Fruit fly (Drosophila melanogaster) whole organism, prepupa: Measurements from ENCODE around the gene CG11247.

Experiments
- Blimp-1 ChIP-seq: fragments of 200-800 bp; sonication (Bioruptor generic); optimal IDR thresholded peaks from 3 replicates; lab custom pipeline; 2017; ENCODE audit warnings: missing biosample characterization, missing genetic modification characterization, mild to moderate bottlenecking, moderate library complexity, missing genetic modification reagents
- CG10631 ChIP-seq: fragments of 200-800 bp; sonication (Bioruptor generic); optimal IDR thresholded peaks from 2 replicates; lab custom pipeline; 2016; ENCODE audit warnings: missing biosample characterization, missing genetic modification characterization
- CG10669 ChIP-seq: fragments of 200-800 bp; sonication (Bioruptor generic); optimal IDR thresholded peaks from 3 replicates; lab custom pipeline; 2018; ENCODE audit warnings: missing biosample characterization, mild to moderate bottlenecking, missing genetic modification characterization, moderate library complexity
- CG11294 ChIP-seq: fragments of 200-800 bp; sonication (Bioruptor generic); IDR thresholded peaks from 2 replicates; pipeline ENCODE4 v1.3.6; 2022; ENCODE audit warnings: missing biosample characterization, missing genetic modification characterization
- CG11762 ChIP-seq: fragments of 200-800 bp; sonication (Bioruptor generic); optimal IDR thresholded peaks from 3 replicates; lab custom pipeline; 2016; ENCODE audit warnings: missing biosample characterization, missing genetic modification characterization; ENCODE audit not compliant: insufficient read depth
- CG11902 ChIP-seq: fragments of 200-800 bp; sonication (Bioruptor generic); optimal IDR thresholded peaks from 3 replicates; lab custom pipeline; 2016; ENCODE audit warnings: missing biosample characterization, missing genetic modification characterization
- CG15336 ChIP-seq: fragments of 200-800 bp; sonication (Bioruptor generic); IDR thresholded peaks from 2 replicates; pipeline ENCODE4 v1.3.6; 2022; ENCODE audit warnings: missing biosample characterization, missing genetic modification characterization
- CG16779 ChIP-seq: fragments of 200-800 bp; sonication (Bioruptor generic); optimal IDR thresholded peaks from 3 replicates; lab custom pipeline; 2017; ENCODE audit warnings: missing biosample characterization, mild to moderate bottlenecking, missing genetic modification characterization
- CG3032 ChIP-seq: fragments of 200-800 bp; optimal IDR thresholded peaks from 2 replicates; lab custom pipeline; 2019; ENCODE audit warnings: missing biosample characterization, mild to moderate bottlenecking, missing genetic modification characterization, moderate library complexity
- CG31627 ChIP-seq: fragments of 200-800 bp; sonication (Bioruptor generic); optimal IDR thresholded peaks from 3 replicates; lab custom pipeline; 2016; ENCODE audit warnings: missing biosample characterization, missing genetic modification characterization
- CG32006 ChIP-seq: fragments of 200-800 bp; sonication (Bioruptor generic); optimal IDR thresholded peaks from 3 replicates; lab custom pipeline; 2017; ENCODE audit warnings: missing biosample characterization, mild to moderate bottlenecking, missing genetic modification characterization
- CG34406 ChIP-seq: fragments of 200-800 bp; sonication (Bioruptor generic); optimal IDR thresholded peaks from 3 replicates; lab custom pipeline; 2016; ENCODE audit warnings: missing biosample characterization, missing genetic modification characterization
- CG6276 ChIP-seq: fragments of 200-800 bp; sonication (Bioruptor generic); optimal IDR thresholded peaks from 2 replicates; lab custom pipeline; 2017; ENCODE audit warnings: missing biosample characterization, mild to moderate bottlenecking, missing genetic modification characterization
- CG6808 ChIP-seq: fragments of 200-800 bp; sonication (Bioruptor generic); optimal IDR thresholded peaks from 3 replicates; lab custom pipeline; 2017; ENCODE audit warnings: missing biosample characterization, missing genetic modification characterization, mild to moderate bottlenecking, moderate library complexity, missing genetic modification reagents
- CG6854 ChIP-seq: fragments of 200-800 bp; sonication (Bioruptor generic); optimal IDR thresholded peaks from 2 replicates; lab custom pipeline; 2017; ENCODE audit warnings: missing biosample characterization, mild to moderate bottlenecking, missing genetic modification characterization
- CG7368 ChIP-seq: fragments of 200-800 bp; sonication (Bioruptor generic); optimal IDR thresholded peaks from 3 replicates; lab custom pipeline; 2016; ENCODE audit warnings: missing biosample characterization, missing genetic modification characterization
- CG8119 ChIP-seq: fragments of 200-800 bp; sonication (Bioruptor generic); IDR thresholded peaks from 3 replicates; pipeline ENCODE4 v1.3.6; 2022; ENCODE audit warnings: missing biosample characterization, missing genetic modification characterization
- CG8319 ChIP-seq: fragments of 200-800 bp; sonication (Bioruptor generic); optimal IDR thresholded peaks from 3 replicates; lab custom pipeline; 2016; ENCODE audit warnings: missing biosample characterization, missing genetic modification characterization
- CG8632 ChIP-seq: fragments of 200-800 bp; sonication (Bioruptor generic); optimal IDR thresholded peaks from 3 replicates; lab custom pipeline; 2016; ENCODE audit warnings: missing biosample characterization, missing genetic modification characterization
- Eip75B ChIP-seq: fragments of 200-800 bp; sonication (Bioruptor generic); optimal IDR thresholded peaks from 3 replicates; lab custom pipeline; 2016; ENCODE audit warnings: missing biosample characterization, missing genetic modification characterization
- Eip78C ChIP-seq: fragments of 200-800 bp; sonication (Bioruptor generic); peaks from one replicate; lab custom pipeline; 2016; ENCODE audit warnings: missing biosample characterization, missing genetic modification characterization
- Eip93F ChIP-seq: fragments of 200-800 bp; sonication (Bioruptor generic); optimal IDR thresholded peaks from 2 replicates; lab custom pipeline; 2016; ENCODE audit warnings: missing biosample characterization, mild to moderate bottlenecking, missing genetic modification characterization
- Ets21C ChIP-seq: fragments of 200-800 bp; sonication (Bioruptor generic); optimal IDR thresholded peaks from 3 replicates; lab custom pipeline; 2016; ENCODE audit warnings: missing biosample characterization, missing genetic modification characterization
- Hr38 ChIP-seq: sonication (Bioruptor generic); optimal IDR thresholded peaks from 2 replicates; lab custom pipeline; 2016; ENCODE audit warnings: missing biosample characterization, missing genetic modification characterization
- Hr39 ChIP-seq: fragments of 200-800 bp; sonication (Bioruptor generic); optimal IDR thresholded peaks from 2 replicates; lab custom pipeline; 2016; ENCODE audit warnings: missing biosample characterization, missing genetic modification characterization
- Met ChIP-seq: fragments of 200-800 bp; sonication (Bioruptor generic); optimal IDR thresholded peaks from 3 replicates; lab custom pipeline; 2016; ENCODE audit warnings: missing biosample characterization, missing genetic modification characterization
- OdsH ChIP-seq: fragments of 200-800 bp; sonication (Bioruptor generic); optimal IDR thresholded peaks from 3 replicates; lab custom pipeline; 2016; ENCODE audit warnings: missing biosample characterization, missing genetic modification characterization
- Smox ChIP-seq: fragments of 200-800 bp; sonication (Bioruptor generic); optimal IDR thresholded peaks from 3 replicates; lab custom pipeline; 2016; ENCODE audit warnings: missing biosample characterization, missing genetic modification characterization
- Sox102F ChIP-seq: fragments of 200-800 bp; sonication (Bioruptor generic); optimal IDR thresholded peaks from 2 replicates; lab custom pipeline; 2016; ENCODE audit warnings: missing biosample characterization, mild to moderate bottlenecking, missing genetic modification characterization
- Sox14 ChIP-seq: fragments of 200-800 bp; sonication (Bioruptor generic); optimal IDR thresholded peaks from 3 replicates; lab custom pipeline; 2016; ENCODE audit warnings: missing biosample characterization, missing genetic modification characterization
- achi ChIP-seq: fragments of 200-800 bp; sonication (Bioruptor generic); optimal IDR thresholded peaks from 3 replicates; lab custom pipeline; 2016; ENCODE audit warnings: missing biosample characterization, missing genetic modification characterization
- acj6 ChIP-seq: fragments of 200-800 bp; sonication (Bioruptor generic); optimal IDR thresholded peaks from 3 replicates; lab custom pipeline; 2016; ENCODE audit warnings: missing biosample characterization, missing genetic modification characterization
- cyc ChIP-seq: fragments of 200-800 bp; sonication (Bioruptor generic); optimal IDR thresholded peaks from 3 replicates; lab custom pipeline; 2016; ENCODE audit warnings: missing biosample characterization, missing genetic modification characterization
- eg ChIP-seq: fragments of 200-800 bp; sonication (Bioruptor generic); IDR thresholded peaks from 3 replicates; pipeline ENCODE4 v1.3.6; 2022; ENCODE audit warnings: missing biosample characterization, missing genetic modification characterization
- esn ChIP-seq: fragments of 200-800 bp; sonication (Bioruptor generic); optimal IDR thresholded peaks from 2 replicates; lab custom pipeline; 2016; ENCODE audit warnings: missing biosample characterization, mild to moderate bottlenecking, missing genetic modification characterization, moderate library complexity
- fd59A ChIP-seq: fragments of 200-800 bp; sonication (Bioruptor generic); optimal IDR thresholded peaks from 2 replicates; lab custom pipeline; 2017; ENCODE audit warnings: missing biosample characterization, mild to moderate bottlenecking, missing genetic modification characterization, missing genetic modification reagents
- fkh ChIP-seq: fragments of 200-800 bp; sonication (Bioruptor generic); optimal IDR thresholded peaks from 3 replicates; lab custom pipeline; 2017; ENCODE audit warnings: missing biosample characterization, mild to moderate bottlenecking, missing genetic modification characterization, moderate library complexity
- net ChIP-seq: fragments of 200-800 bp; sonication (Bioruptor generic); optimal IDR thresholded peaks from 3 replicates; lab custom pipeline; 2016; ENCODE audit warnings: missing biosample characterization, missing genetic modification characterization
- pdm3 ChIP-seq: fragments of 200-800 bp; sonication (Bioruptor generic); optimal IDR thresholded peaks from 3 replicates; lab custom pipeline; 2016; ENCODE audit warnings: missing biosample characterization, missing genetic modification characterization
- svp ChIP-seq: fragments of 200-800 bp; sonication (Bioruptor generic); peaks from one replicate; lab custom pipeline; 2016; ENCODE audit warnings: missing biosample characterization, missing genetic modification characterization
- vri ChIP-seq: fragments of 200-800 bp; sonication (Bioruptor generic); optimal IDR thresholded peaks from 3 replicates; lab custom pipeline; 2016; ENCODE audit warnings: missing biosample characterization, mild to moderate bottlenecking, missing genetic modification characterization

Gene CG11247

DNA sequence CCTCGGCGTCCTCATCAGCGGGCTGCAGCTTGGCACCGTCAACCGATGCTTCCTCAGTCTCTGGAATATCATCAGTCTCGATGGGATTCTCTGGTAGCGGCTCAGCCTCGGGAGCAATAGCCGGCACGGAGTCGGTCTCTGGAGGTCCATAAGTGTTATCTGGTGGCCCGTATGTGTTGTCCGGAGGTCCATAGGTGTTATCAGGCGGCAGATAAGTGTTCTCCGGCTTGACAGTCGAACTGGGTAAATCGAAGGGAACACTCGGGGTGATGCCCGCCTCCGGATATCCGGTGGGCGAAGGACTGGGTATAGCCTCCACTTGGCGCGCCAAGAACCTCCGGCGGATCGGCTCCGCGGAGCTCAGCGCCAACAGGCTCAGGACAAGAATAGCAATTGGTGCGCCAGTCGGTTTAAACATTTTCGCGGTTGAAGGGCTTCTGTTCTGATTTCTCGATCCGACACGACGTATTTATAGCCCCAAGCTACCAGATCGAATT lies 2.5 kb upstream of the CG11247 start, which contains the start of gene CG14569:
Gene CG14569, minus strand, starts transcription at position 447 of the 497 bp plus-strand sequence.
- TF ChIP-seq CG32006: no peak
- no peak for TF ChIP-seq CG8319 (GFP tag; lab: Kevin White, UChicago)
- peak; percentile 97 for TF ChIP-seq svp (GFP tag; lab: Kevin White, UChicago)

DNA sequence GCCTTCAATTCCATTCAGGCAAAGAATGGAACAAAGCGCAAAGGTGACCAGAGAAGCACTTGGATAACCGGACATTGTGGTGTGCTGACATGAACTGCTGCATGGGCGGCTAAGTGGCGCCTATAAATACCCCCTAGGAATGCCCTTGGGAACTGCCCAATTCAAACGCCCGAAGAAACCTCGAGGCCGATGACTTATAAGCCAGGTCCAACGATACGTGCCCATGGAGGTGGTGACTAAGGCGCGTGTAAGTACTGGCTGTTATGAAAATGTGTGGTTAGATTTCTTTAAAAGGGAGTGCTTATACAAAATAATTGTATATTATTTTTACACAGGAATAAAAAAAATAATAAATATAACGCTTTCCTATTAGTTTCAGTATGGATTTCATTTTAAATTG lies 1.7 kb upstream of the CG11247 start, which contains the start of gene CG14570:
Gene CG14570, minus strand, starts transcription at position 101 of the 400 bp plus-strand sequence.
- TF ChIP-seq achi (GFP tag; lab: Kevin White, UChicago) (no peak), CG10669 (GFP tag; lab: Kevin White, UChicago) (no peak), CG16779 (tag; lab: Kevin White, UChicago) (no peak), CG11762 (GFP tag; lab: Kevin White, UChicago) (no peak), CG32006 (no peak), CG11902 (GFP tag; lab: Kevin White, UChicago) (no peak), Sox14 (GFP tag; lab: Kevin White, UChicago) (no peak), CG34406 (no peak), svp (GFP tag; lab: Kevin White, UChicago) (no peak), CG10631 (GFP tag; lab: Kevin White, UChicago) (no peak), OdsH (GFP tag; lab: Kevin White, UChicago) (no peak), CG31627 (GFP tag; lab: Kevin White, UChicago) (no peak), CG8632 (GFP tag; lab: Kevin White, UChicago) (no peak)

dm6 chr3L:21727728-21728124 lies 880 bp downstream of the CG11247 start:
- TF ChIP-seq net (GFP tag; lab: Kevin White, UChicago) (no peak), CG11902 (GFP tag; lab: Kevin White, UChicago) (no peak), pdm3 (GFP tag; lab: Kevin White, UChicago) (no peak)
- TF ChIP-seq, all 60 proteins: peak for 0

dm6 chr3L:21727013-21727727 lies 1.4 kb downstream of the CG11247 start:
- TF ChIP-seq Smox (GFP tag; lab: Kevin White, UChicago): no peak
- TF ChIP-seq svp (GFP tag; lab: Kevin White, UChicago): peak; percentile 62
- TF ChIP-seq fkh (GFP tag; lab: Kevin White, UChicago): peak; percentile 51
- peak; percentile 47 for TF ChIP-seq Eip78C (GFP tag; lab: Kevin White, UChicago)

dm6 chr3L:21720869-21721268 lies 7.7 kb downstream of the CG11247 start:
- peak; percentile 69 for TF ChIP-seq CG6808 (GFP tag; lab: Kevin White, UChicago)
- TF ChIP-seq Blimp-1 (GFP tag; lab: Kevin White, UChicago): no peak
- TF ChIP-seq CG11294 (GFP tag; lab: Robert Waterston, UW): no peak
- no peak for TF ChIP-seq CG6854 (GFP tag; lab: Kevin White, UChicago)
- TF ChIP-seq Sox102F (GFP tag; lab: Kevin White, UChicago): peak; percentile 16
- peak; percentile 18 for TF ChIP-seq CG8632 (GFP tag; lab: Kevin White, UChicago)
- peak; percentile 21 for TF ChIP-seq net (GFP tag; lab: Kevin White, UChicago)
- TF ChIP-seq CG6276: no peak
- no peak for TF ChIP-seq CG8319 (GFP tag; lab: Kevin White, UChicago)
- TF ChIP-seq acj6 (GFP tag; lab: Kevin White, UChicago): peak; percentile 49
- no peak for TF ChIP-seq vri (GFP tag; lab: Kevin White, UChicago)
- no peak for TF ChIP-seq CG8119 (GFP tag; lab: Robert Waterston, UW)
- TF ChIP-seq OdsH (GFP tag; lab: Kevin White, UChicago): peak; percentile 28
- no peak for TF ChIP-seq CG15336 (GFP tag; lab: Robert Waterston, UW)
- TF ChIP-seq CG31627 (GFP tag; lab: Kevin White, UChicago): no peak
- TF ChIP-seq CG10631 (GFP tag; lab: Kevin White, UChicago): peak; percentile 74
- no peak for TF ChIP-seq CG11762 (GFP tag; lab: Kevin White, UChicago)
- peak; percentile 25 for TF ChIP-seq CG32006
- no peak for TF ChIP-seq CG7368
- no peak for TF ChIP-seq Eip93F
- TF ChIP-seq Met (GFP tag; lab: Kevin White, UChicago): peak; percentile 41
- TF ChIP-seq Hr38 (GFP tag; lab: Kevin White, UChicago): no peak
- TF ChIP-seq esn (GFP tag; lab: Kevin White, UChicago): peak; percentile 41
- peak; percentile 39 for TF ChIP-seq Eip75B
- TF ChIP-seq CG16779 (tag; lab: Kevin White, UChicago): no peak
- no peak for TF ChIP-seq eg (GFP tag; lab: Robert Waterston, UW)
- TF ChIP-seq CG3032 (tag; lab: Kevin White, UChicago): peak; percentile 72
- peak; percentile 69 for TF ChIP-seq fd59A (GFP tag; lab: Kevin White, UChicago)
- no peak for TF ChIP-seq Hr39 (GFP tag; lab: Kevin White, UChicago)
- no peak for TF ChIP-seq cyc (GFP tag; lab: Kevin White, UChicago)
- no peak for TF ChIP-seq Ets21C (GFP tag; lab: Kevin White, UChicago)
